Worm (Caenorhabditis elegans): Measurements from ENCODE around the gene R03G8.1.

ce11 chrX:13112664-13113063 lies 28.3 kb downstream of the R03G8.1 start:
- TF ChIP-seq sem-2 (GFP tag; optimal IDR thresholded peaks at IDR 0.05) (no peak), nhr-76 (tag; optimal IDR thresholded peaks at IDR 0.05) (no peak), blmp-1 (tag; optimal IDR thresholded peaks at IDR 0.05) (no peak), snpc-4 (tag; optimal IDR thresholded peaks at IDR 0.05) (no peak), pha-4 (tag; optimal IDR thresholded peaks at IDR 0.05) (no peak)
